Fruit fly (Drosophila melanogaster) whole organism, adult: ENCODE results near the gene CG12278.

Experiments used
- CG12768 ChIP-seq: fragments of 200-800 bp; sonication (Bioruptor generic); optimal IDR thresholded peaks from 2 replicates; lab custom pipeline; 2017; ENCODE audit warnings: missing biosample characterization, missing genetic modification characterization, mild to moderate bottlenecking, moderate library complexity, missing genetic modification reagents
- CG7045 ChIP-seq: fragments of 200-800 bp; sonication (Bioruptor generic); optimal IDR thresholded peaks from 2 replicates; lab custom pipeline; 2017; ENCODE audit warnings: missing biosample characterization, mild to moderate bottlenecking, missing genetic modification characterization
- pad ChIP-seq: fragments of 200-800 bp; sonication (Bioruptor generic); optimal IDR thresholded peaks from 3 replicates; lab custom pipeline; 2017; ENCODE audit warnings: missing biosample characterization, missing genetic modification characterization, mild to moderate bottlenecking, moderate library complexity, missing genetic modification reagents
- tj ChIP-seq: fragments of 200-800 bp; sonication (Bioruptor generic); optimal IDR thresholded peaks from 3 replicates; lab custom pipeline; 2017; ENCODE audit warnings: missing biosample characterization, mild to moderate bottlenecking, missing genetic modification characterization, moderate library complexity

DNA sequence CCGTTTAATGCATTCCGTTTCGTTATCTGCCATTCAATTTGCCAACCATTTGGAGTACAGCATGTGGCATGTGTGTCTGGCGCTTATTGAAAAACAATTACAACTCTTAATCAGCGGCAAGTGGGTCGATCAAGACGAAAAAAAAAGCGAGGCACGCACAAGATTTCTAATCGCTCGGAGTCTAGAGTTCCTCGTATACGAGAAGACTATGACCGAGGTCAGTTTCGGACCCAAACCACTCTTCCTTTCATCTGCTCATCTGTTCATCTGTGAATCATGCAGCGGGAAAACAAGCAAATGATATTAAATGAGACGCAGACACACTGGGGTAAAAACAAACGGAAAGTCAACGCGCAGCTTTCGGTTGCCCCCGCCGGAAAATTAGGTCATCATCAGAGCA is 47.6 kb downstream of the CG12278 start:
- TF ChIP-seq pad (GFP tag; lab: Kevin White, UChicago) (no peak), tj (no peak), CG7045 (no peak), CG12768 (no peak)
